Worm (Caenorhabditis elegans) whole organism, L1 larva: ENCODE measurements around the gene Y50D4A.4.

Experiments
- C16A3.4 ChIP-seq: fragments of 150-350 bp; optimal IDR thresholded peaks from 2 replicates; lab custom pipeline; 2014; ENCODE audit warnings: missing biosample characterization, missing genetic modification characterization
- F16B12.6 ChIP-seq: fragments of 150-350 bp; optimal IDR thresholded peaks from 2 replicates; lab custom pipeline; 2014; ENCODE audit warnings: missing biosample characterization, missing genetic modification characterization
- ceh-90 ChIP-seq: sonication (generic microtip); optimal IDR thresholded peaks from 2 replicates; lab custom pipeline; 2016; ENCODE audit warnings: missing genetic modification characterization, missing compliant biosample characterization
- dpl-1 ChIP-seq, 3 experiments: fragments of 150-350 bp in 2 of 3; sonication (generic microtip) in 1 of 3; optimal IDR thresholded peaks; 2 replicates each; lab custom pipeline; 2014 to 2017; ENCODE audit warnings: missing biosample characterization in 3 of 3, missing genetic modification characterization in 3 of 3, missing genetic modification reagents in 3 of 3
- efl-1 ChIP-seq, 4 experiments: fragments of 150-350 bp; optimal IDR thresholded peaks in 3 of 4; peaks in 1 of 4; 1 replicate in 1 of 4; 2 replicates in 3 of 4; lab custom pipeline; 2014; ENCODE audit warnings: missing biosample characterization in 2 of 4, missing genetic modification characterization in 2 of 4, missing genetic modification reagents in 2 of 4
- ets-5 ChIP-seq: fragments of 200-800 bp; sonication (Bioruptor generic); IDR thresholded peaks from 2 replicates; pipeline ENCODE4 v1.3.6; 2022; ENCODE audit warnings: missing genetic modification characterization, missing compliant biosample characterization
- fkh-4 ChIP-seq: sonication (generic microtip); optimal IDR thresholded peaks from 2 replicates; lab custom pipeline; 2016; ENCODE audit warnings: missing compliant biosample characterization, missing genetic modification characterization, borderline replicate concordance
- fkh-8 ChIP-seq: sonication (generic microtip); optimal IDR thresholded peaks from 2 replicates; lab custom pipeline; 2016; ENCODE audit warnings: mild to moderate bottlenecking, missing genetic modification characterization, missing compliant biosample characterization
- fos-1 ChIP-seq: fragments of 150-350 bp; optimal IDR thresholded peaks from 2 replicates; lab custom pipeline; 2014; ENCODE audit warnings: missing biosample characterization, missing genetic modification characterization
- grh-1 ChIP-seq: fragments of 200-800 bp; sonication (Bioruptor generic); IDR thresholded peaks from 2 replicates; pipeline ENCODE4 v1.3.6; 2022; ENCODE audit warnings: missing genetic modification reagents, missing genetic modification characterization, missing compliant biosample characterization
- hlh-17 ChIP-seq: fragments of 200-800 bp; sonication (Bioruptor generic); optimal IDR thresholded peaks from 2 replicates; lab custom pipeline; 2018; ENCODE audit warnings: missing genetic modification characterization, mild to moderate bottlenecking, missing compliant biosample characterization, moderate library complexity, borderline replicate concordance
- hpl-2 ChIP-seq: fragments of 150-350 bp; optimal IDR thresholded peaks from 2 replicates; lab custom pipeline; 2014; ENCODE audit warnings: missing biosample characterization, missing genetic modification reagents, missing genetic modification characterization
- lin-13 ChIP-seq: fragments of 150-350 bp; optimal IDR thresholded peaks from 2 replicates; lab custom pipeline; 2014; ENCODE audit warnings: missing biosample characterization, missing genetic modification reagents, missing genetic modification characterization
- lin-14 ChIP-seq: fragments of 200-800 bp; sonication (Bioruptor generic); optimal IDR thresholded peaks from 2 replicates; lab custom pipeline; 2018; ENCODE audit warnings: mild to moderate bottlenecking, missing genetic modification characterization, moderate library complexity, missing compliant biosample characterization
- mdl-1 ChIP-seq, 2 experiments: fragments of 150-350 bp; optimal IDR thresholded peaks; 2 replicates each; lab custom pipeline; 2014 to 2017; ENCODE audit warnings: missing biosample characterization in 2 of 2, missing genetic modification characterization in 2 of 2, inconsistent platforms in 1 of 2
- mef-2 ChIP-seq: fragments of 150-350 bp; optimal IDR thresholded peaks from 2 replicates; lab custom pipeline; 2014; ENCODE audit warnings: missing biosample characterization, missing genetic modification characterization
- mep-1 ChIP-seq: fragments of 150-350 bp; optimal IDR thresholded peaks from 2 replicates; lab custom pipeline; 2014; ENCODE audit warnings: missing biosample characterization, missing genetic modification characterization
- nhr-19 ChIP-seq: fragments of 200-800 bp; sonication (Bioruptor generic); conservative IDR thresholded peaks from 2 replicates; pipeline ENCODE4 v1.3.6; 2022; ENCODE audit warnings: missing genetic modification characterization, missing compliant biosample characterization
- nhr-20 ChIP-seq: sonication (generic microtip); optimal IDR thresholded peaks from 2 replicates; lab custom pipeline; 2016; ENCODE audit warnings: mild to moderate bottlenecking, missing genetic modification characterization, missing compliant biosample characterization
- nhr-237 ChIP-seq: fragments of 150-350 bp; optimal IDR thresholded peaks from 2 replicates; lab custom pipeline; 2014; ENCODE audit warnings: missing biosample characterization, missing genetic modification characterization
- nhr-28 ChIP-seq: fragments of 150-350 bp; optimal IDR thresholded peaks from 2 replicates; lab custom pipeline; 2014; ENCODE audit warnings: missing biosample characterization, missing genetic modification characterization
- nhr-71 ChIP-seq: sonication (generic microtip); optimal IDR thresholded peaks from 2 replicates; lab custom pipeline; 2016; ENCODE audit warnings: mild to moderate bottlenecking, missing genetic modification characterization, moderate library complexity, missing compliant biosample characterization
- nhr-76 ChIP-seq: sonication (generic microtip); optimal IDR thresholded peaks from 2 replicates; lab custom pipeline; 2017; ENCODE audit warnings: missing biosample characterization, missing genetic modification characterization
- nhr-84 ChIP-seq: sonication (generic microtip); optimal IDR thresholded peaks from 2 replicates; lab custom pipeline; 2017; ENCODE audit warnings: missing biosample characterization, missing genetic modification characterization
- nhr-85 ChIP-seq: sonication (generic microtip); peaks from one replicate; lab custom pipeline; 2016; ENCODE audit warnings: missing genetic modification characterization, inconsistent platforms, missing compliant biosample characterization
- nhr-90 ChIP-seq: sonication (generic microtip); optimal IDR thresholded peaks from 2 replicates; lab custom pipeline; 2016; ENCODE audit warnings: mild to moderate bottlenecking, missing genetic modification characterization, missing compliant biosample characterization; ENCODE audit not compliant: poor library complexity
- pag-3 ChIP-seq: sonication (generic microtip); optimal IDR thresholded peaks from 2 replicates; lab custom pipeline; 2017; ENCODE audit warnings: missing genetic modification characterization, mild to moderate bottlenecking, missing compliant biosample characterization, antibody characterized with exemption, borderline replicate concordance; ENCODE audit not compliant: insufficient read depth
- rnt-1 ChIP-seq: sonication (generic microtip); optimal IDR thresholded peaks from 2 replicates; lab custom pipeline; 2016; ENCODE audit warnings: mild to moderate bottlenecking, missing genetic modification characterization, moderate library complexity, missing compliant biosample characterization
- snu-23 ChIP-seq: sonication (generic microtip); optimal IDR thresholded peaks from 2 replicates; lab custom pipeline; 2016; ENCODE audit warnings: missing genetic modification characterization, missing compliant biosample characterization
- sox-4 ChIP-seq: sonication (generic microtip); optimal IDR thresholded peaks from 2 replicates; lab custom pipeline; 2016; ENCODE audit warnings: missing genetic modification characterization, missing compliant biosample characterization
- sup-37 ChIP-seq: fragments of 200-800 bp; sonication (Bioruptor generic); optimal IDR thresholded peaks from 2 replicates; lab custom pipeline; 2018; ENCODE audit warnings: mild to moderate bottlenecking, missing genetic modification characterization, missing compliant biosample characterization
- unc-62 ChIP-seq: fragments of 150-350 bp; optimal IDR thresholded peaks from 2 replicates; lab custom pipeline; 2014; ENCODE audit warnings: missing biosample characterization, missing genetic modification reagents, missing genetic modification characterization

The Y50D4A.4 gene

DNA sequence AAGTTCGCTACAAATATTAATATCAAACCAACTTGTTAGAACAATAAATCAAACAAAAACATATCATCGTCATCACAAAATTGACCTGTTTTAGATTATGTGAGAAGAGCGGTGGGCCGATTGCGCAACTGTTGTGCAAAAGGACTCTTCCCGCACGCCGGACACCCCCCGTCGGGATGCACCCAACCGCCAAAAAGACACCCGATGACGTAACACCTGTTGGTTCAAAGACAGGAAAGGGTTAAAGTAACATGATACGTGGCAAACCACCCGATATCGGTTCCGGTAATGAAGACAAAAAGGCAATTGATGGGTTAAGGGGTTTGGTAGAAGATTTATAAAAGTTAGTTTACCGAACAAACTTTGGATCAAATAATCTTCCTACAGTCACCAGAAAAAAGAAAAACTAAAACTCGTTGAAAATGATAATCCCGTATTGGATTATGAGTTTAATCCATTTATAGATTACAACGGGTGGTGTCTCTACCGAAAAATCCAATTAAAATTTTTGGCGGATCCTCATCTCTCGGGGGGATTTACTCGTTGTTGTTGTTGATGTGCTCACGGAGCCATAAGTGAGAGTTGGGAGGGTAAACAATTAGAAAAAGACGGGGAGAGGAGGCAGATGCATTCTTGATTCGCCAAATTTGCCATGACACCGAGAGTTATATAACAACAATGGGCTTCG, 48.2 kb upstream of the Y50D4A.4 start:
- TF ChIP-seq nhr-76 (tag; lab: Kevin White, UChicago): no peak
- no peak for TF ChIP-seq F16B12.6 (tag; lab: Kevin White, UChicago)
- TF ChIP-seq hlh-17 (GFP tag; lab: Kevin White, UChicago): no peak
- TF ChIP-seq, all 84 proteins: peak for 0

DNA sequence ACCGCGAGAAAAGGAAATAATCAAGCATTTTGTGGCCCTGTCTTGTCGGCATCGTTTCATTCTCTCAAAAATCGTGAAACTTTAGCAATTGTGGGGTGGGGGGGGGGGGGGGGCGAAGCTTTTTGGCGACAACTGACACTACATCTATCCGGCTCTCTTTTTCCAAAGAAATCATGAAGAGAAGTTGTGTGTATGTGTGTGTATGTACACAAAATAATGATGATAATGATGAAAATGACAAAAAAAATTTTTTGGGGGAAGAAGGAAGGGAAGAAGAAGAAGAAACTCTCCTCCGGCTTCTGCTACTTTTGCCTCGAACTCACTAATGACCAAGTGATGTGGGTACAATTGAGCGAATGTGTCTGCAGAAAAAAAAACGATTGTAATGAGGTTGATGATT, 47.1 kb upstream of the Y50D4A.4 start:
- no peak for TF ChIP-seq fos-1 (tag; lab: Kevin White, UChicago)
- TF ChIP-seq efl-1 (optimal IDR thresholded peaks at IDR 0.05; lab: Kevin White, UChicago): no peak
- TF ChIP-seq efl-1 (GFP tag; optimal IDR thresholded peaks at IDR 0.05 in 1 of 2; lab: Kevin White, UChicago): no peak
- no peak for TF ChIP-seq grh-1 (GFP tag; lab: Robert Waterston, UW)
- TF ChIP-seq mep-1: peak; percentile 5
- TF ChIP-seq mef-2 (tag; lab: Kevin White, UChicago): no peak
- TF ChIP-seq nhr-71 (tag; lab: Kevin White, UChicago): peak; percentile 41
- no peak for TF ChIP-seq dpl-1 (GFP tag; optimal IDR thresholded peaks at IDR 0.05; lab: Kevin White, UChicago)
- peak; percentile 39 for TF ChIP-seq rnt-1 (tag; lab: Kevin White, UChicago)
- TF ChIP-seq nhr-20 (tag; lab: Kevin White, UChicago): no peak
- no peak for TF ChIP-seq snu-23
- no peak for TF ChIP-seq sox-4
- peak; percentile 92 for TF ChIP-seq lin-14 (GFP tag; lab: Kevin White, UChicago)
- TF ChIP-seq fkh-4 (tag; lab: Kevin White, UChicago): no peak
- no peak for TF ChIP-seq hpl-2 (GFP tag; lab: Kevin White, UChicago)
- TF ChIP-seq ets-5 (GFP tag; lab: Robert Waterston, UW): no peak
- TF ChIP-seq, all 84 proteins: peak for 4

ce11 chrV:1242432-1242831, 46.5 kb upstream of the Y50D4A.4 start:
- TF ChIP-seq nhr-90 (tag; lab: Kevin White, UChicago) (no peak), nhr-84 (tag; lab: Kevin White, UChicago) (no peak), lin-13 (GFP tag; lab: Kevin White, UChicago) (no peak), nhr-28 (tag; lab: Kevin White, UChicago) (no peak), sup-37 (GFP tag; lab: Kevin White, UChicago) (no peak), snu-23 (no peak), nhr-237 (tag; lab: Kevin White, UChicago) (no peak), pag-3 (tag; lab: Kevin White, UChicago) (no peak)
- TF ChIP-seq, all 84 proteins: peak for 0

DNA sequence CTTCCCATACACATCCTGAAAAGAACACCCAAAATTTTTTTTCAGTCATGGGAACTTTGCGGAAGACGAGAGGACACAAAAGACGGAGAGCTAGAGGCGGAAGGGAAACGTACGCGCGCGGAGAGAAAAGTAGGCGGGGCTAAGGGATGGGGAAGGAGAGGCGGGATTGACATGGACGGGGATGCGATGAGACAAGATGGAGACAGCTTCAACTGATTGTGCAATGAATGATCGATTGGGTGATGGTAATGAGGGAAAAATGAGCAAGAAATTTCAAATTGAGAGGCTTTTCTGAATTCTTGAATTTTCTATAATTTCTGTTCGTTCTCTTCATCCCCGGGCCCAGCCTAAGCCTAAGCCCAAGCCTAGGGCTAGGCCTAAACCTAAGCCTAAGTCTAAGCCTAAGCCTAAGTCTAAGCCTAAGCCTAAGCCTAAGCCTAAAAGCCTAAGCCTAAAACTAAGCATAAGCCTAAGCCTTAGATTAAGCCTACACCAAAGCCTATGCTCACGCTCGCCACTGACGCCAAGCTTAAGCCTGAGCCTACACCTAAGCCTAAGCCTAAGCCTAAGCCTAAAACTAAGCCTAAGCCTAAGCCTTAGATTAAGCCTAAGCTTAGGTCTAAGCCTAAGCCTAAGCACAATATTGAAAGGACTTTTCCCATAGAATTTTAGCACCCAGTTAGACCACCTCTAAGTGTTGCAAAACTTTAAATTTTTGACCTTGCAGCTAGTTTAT, 40.6 kb upstream of the Y50D4A.4 start:
- TF ChIP-seq nhr-85 (tag; lab: Kevin White, UChicago): peak; percentile 10
- TF ChIP-seq lin-14 (GFP tag; lab: Kevin White, UChicago): peak; percentile 27
- no peak for TF ChIP-seq efl-1 (optimal IDR thresholded peaks at IDR 0.05; lab: Kevin White, UChicago)
- peak in 1 of 2 experiments; percentile 73 for TF ChIP-seq efl-1 (GFP tag; optimal IDR thresholded peaks at IDR 0.05 in 1 of 2; lab: Kevin White, UChicago)
- TF ChIP-seq nhr-19 (GFP tag; lab: Robert Waterston, UW): no peak
- no peak for TF ChIP-seq unc-62
- no peak for TF ChIP-seq ceh-90 (tag; lab: Kevin White, UChicago)
- TF ChIP-seq mdl-1 (tag; optimal IDR thresholded peaks at IDR 0.05; lab: Kevin White, UChicago): no peak
- TF ChIP-seq C16A3.4 (tag; lab: Kevin White, UChicago): no peak

DNA sequence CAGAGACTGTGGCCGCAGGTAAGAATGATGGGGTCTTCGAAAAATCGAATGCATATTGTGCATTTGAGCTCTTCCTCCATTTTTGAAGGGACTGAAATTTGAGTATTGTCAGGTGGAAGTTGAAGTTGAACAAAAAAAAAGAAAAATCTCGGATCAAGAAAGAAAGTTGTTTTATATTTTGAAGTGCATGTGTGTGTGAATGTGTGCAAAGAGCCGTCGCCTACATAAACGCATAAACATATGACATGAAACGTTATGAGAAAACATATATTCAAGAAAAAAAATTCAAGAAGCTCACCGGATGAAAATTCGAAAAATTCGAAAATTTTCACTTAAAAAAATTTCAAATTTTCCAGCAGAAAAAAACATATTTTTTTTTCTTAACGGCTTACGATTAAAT, 39.4 kb upstream of the Y50D4A.4 start, which contains the start of gene madd-2:
madd-2 (minus strand) TSS at position 101 of the 400 bp plus-strand sequence.
- TF ChIP-seq nhr-85 (tag; lab: Kevin White, UChicago) (peak; percentile 11), fkh-8 (no peak)
